Worm (Caenorhabditis elegans) whole organism, L2 larva: Measurements from ENCODE around the gene fbxb-96.
A peak's percentile ranks its signal among the peaks of the same experiment; 100 is the strongest.

Experiments used
- ZK546.5 ChIP-seq: sonication (generic microtip); optimal IDR thresholded peaks from 2 replicates; lab custom pipeline; 2017; ENCODE audit warnings: missing biosample characterization, missing genetic modification characterization
- ama-1 ChIP-seq: fragments of 150-350 bp; optimal IDR thresholded peaks from 2 replicates; lab custom pipeline; 2018; ENCODE audit warnings: inconsistent platforms
- egl-27 ChIP-seq: sonication (generic microtip); optimal IDR thresholded peaks from 3 replicates; lab custom pipeline; 2017; ENCODE audit warnings: missing biosample characterization, missing genetic modification reagents, missing genetic modification characterization
- lsy-2 ChIP-seq, 2 experiments: fragments of 150-350 bp in 1 of 2; sonication (generic microtip) in 1 of 2; optimal IDR thresholded peaks; 2 replicates each; lab custom pipeline; 2014 to 2017; ENCODE audit warnings: missing biosample characterization in 2 of 2, missing genetic modification characterization in 2 of 2
- mab-5 ChIP-seq: fragments of 150-350 bp; optimal IDR thresholded peaks from 2 replicates; lab custom pipeline; 2014; ENCODE audit warnings: missing biosample characterization, missing genetic modification characterization
- mdl-1 ChIP-seq, 2 experiments: fragments of 150-350 bp in 1 of 2; sonication (generic microtip) in 1 of 2; optimal IDR thresholded peaks; 2 replicates each; lab custom pipeline; 2017; ENCODE audit warnings: missing biosample characterization in 2 of 2, missing genetic modification characterization in 2 of 2
- nhr-10 ChIP-seq: sonication (generic microtip); optimal IDR thresholded peaks from 2 replicates; lab custom pipeline; 2017; ENCODE audit warnings: missing biosample characterization, missing genetic modification characterization
- nhr-12 ChIP-seq: fragments of 150-350 bp; optimal IDR thresholded peaks from 2 replicates; lab custom pipeline; 2014; ENCODE audit warnings: missing biosample characterization, missing genetic modification characterization
- unc-39 ChIP-seq: fragments of 150-350 bp; optimal IDR thresholded peaks from 2 replicates; lab custom pipeline; 2014; ENCODE audit warnings: missing biosample characterization, missing genetic modification characterization
- unc-62 ChIP-seq: fragments of 150-350 bp; optimal IDR thresholded peaks from 2 replicates; lab custom pipeline; 2014; ENCODE audit warnings: missing biosample characterization, missing genetic modification reagents, missing genetic modification characterization
- zag-1 ChIP-seq: fragments of 150-350 bp; optimal IDR thresholded peaks from 2 replicates; lab custom pipeline; 2014; ENCODE audit warnings: missing biosample characterization, missing genetic modification characterization

DNA sequence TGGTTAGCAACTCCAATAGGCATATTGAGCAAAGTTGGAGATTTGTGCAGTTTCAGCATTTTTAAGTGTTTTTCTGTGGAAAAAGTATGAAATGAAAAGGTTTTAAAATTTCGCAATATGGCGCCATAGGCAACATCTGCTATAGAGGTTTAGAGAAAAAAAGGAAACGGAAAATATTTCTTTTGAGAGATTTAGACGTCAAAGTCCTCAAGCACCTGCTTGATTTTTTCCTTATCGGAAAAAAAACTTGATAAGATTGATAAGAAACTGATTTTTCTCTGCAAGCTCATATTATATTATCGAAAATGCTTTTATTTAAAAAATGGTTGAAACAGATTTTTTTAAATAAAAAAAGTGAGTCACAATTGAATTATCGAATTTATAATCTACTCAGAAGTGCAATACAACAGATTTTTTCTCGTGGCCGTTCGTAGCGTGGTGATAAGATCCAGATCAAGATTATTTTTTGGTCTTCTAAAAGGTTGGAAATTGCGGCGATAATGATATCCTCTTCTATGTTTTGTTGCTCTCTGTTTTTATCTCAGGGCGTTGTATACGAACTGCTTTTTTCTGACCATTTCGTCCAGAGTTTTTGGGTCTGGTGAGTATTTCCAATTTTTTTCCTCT, 30.1 kb downstream of the fbxb-96 start, which contains the start of gene fbxc-19:
- TF ChIP-seq unc-39 (tag; lab: Kevin White, UChicago) (no peak), ZK546.5 (tag; lab: Kevin White, UChicago) (no peak), mdl-1 (tag; optimal IDR thresholded peaks at IDR 0.05; lab: Kevin White, UChicago) (no peak), zag-1 (tag; lab: Kevin White, UChicago) (no peak), mab-5 (no peak), ama-1 (lab: Kevin White, UChicago) (no peak), nhr-10 (no peak), unc-62 (GFP tag; lab: Kevin White, UChicago) (no peak), nhr-12 (no peak), lsy-2 (tag; optimal IDR thresholded peaks at IDR 0.05; lab: Kevin White, UChicago) (peak; percentile 46 to 75), egl-27 (tag; lab: Kevin White, UChicago) (peak; percentile 45)
